Worm (Caenorhabditis elegans) whole organism, mixed stage, embryonic: Measurements from ENCODE around the gene sri-18.

ENCODE experiments used
- drap-1 ChIP-seq: fragments of 200-800 bp; sonication (Bioruptor generic); optimal IDR thresholded peaks from 3 replicates; lab custom pipeline; 2018; ENCODE audit warnings: mild to moderate bottlenecking, missing genetic modification characterization, missing compliant biosample characterization
- ham-2 ChIP-seq: fragments of 200-800 bp; sonication (Bioruptor generic); optimal IDR thresholded peaks from 2 replicates; lab custom pipeline; 2018; ENCODE audit warnings: mild to moderate bottlenecking, missing genetic modification characterization, missing compliant biosample characterization
- lin-13 ChIP-seq: fragments of 150-350 bp; optimal IDR thresholded peaks from 2 replicates; lab custom pipeline; 2014; ENCODE audit warnings: missing biosample characterization, missing genetic modification characterization
- mep-1 ChIP-seq: fragments of 150-350 bp; optimal IDR thresholded peaks from 2 replicates; lab custom pipeline; 2017; ENCODE audit warnings: missing biosample characterization, missing genetic modification reagents, missing genetic modification characterization, inconsistent platforms
- nhr-12 ChIP-seq: fragments of 150-350 bp; optimal IDR thresholded peaks from 2 replicates; lab custom pipeline; 2014; ENCODE audit warnings: missing biosample characterization, missing genetic modification characterization
- nhr-237 ChIP-seq: fragments of 150-350 bp; optimal IDR thresholded peaks from 2 replicates; lab custom pipeline; 2014; ENCODE audit warnings: missing biosample characterization, missing genetic modification characterization
- nhr-28 ChIP-seq: fragments of 150-350 bp; optimal IDR thresholded peaks from 2 replicates; lab custom pipeline; 2014; ENCODE audit warnings: missing biosample characterization, missing genetic modification characterization
- nhr-76 ChIP-seq: sonication (generic microtip); optimal IDR thresholded peaks from 2 replicates; lab custom pipeline; 2017; ENCODE audit warnings: missing biosample characterization, missing genetic modification characterization
- snpc-4 ChIP-seq: fragments of 150-350 bp; optimal IDR thresholded peaks from 2 replicates; lab custom pipeline; 2014; ENCODE audit warnings: missing biosample characterization, missing genetic modification characterization
- unc-62 ChIP-seq: fragments of 150-350 bp; optimal IDR thresholded peaks from 2 replicates; lab custom pipeline; 2014; ENCODE audit warnings: missing biosample characterization, missing genetic modification reagents, missing genetic modification characterization
- ztf-11 ChIP-seq: fragments of 150-350 bp; optimal IDR thresholded peaks from 2 replicates; lab custom pipeline; 2014; ENCODE audit warnings: missing biosample characterization, missing genetic modification characterization

- TF ChIP-seq mep-1 (tag; lab: Kevin White, UChicago) (no peak), nhr-28 (tag; lab: Kevin White, UChicago) (no peak), snpc-4 (tag; lab: Kevin White, UChicago) (no peak), nhr-12 (tag; lab: Kevin White, UChicago) (no peak), unc-62 (GFP tag; lab: Kevin White, UChicago) (no peak), ztf-11 (no peak), nhr-237 (no peak), nhr-76 (tag; lab: Kevin White, UChicago) (no peak), drap-1 (GFP tag; lab: Kevin White, UChicago) (no peak), lin-13 (tag; lab: Kevin White, UChicago) (no peak), ham-2 (no peak)
These were observed 39.0 kb downstream of the sri-18 start, which contains the start of the genes fipr-5 and fipr-9 for ce11 chrV:10221317-10221716.
